Worm (Caenorhabditis elegans) whole organism, mixed stage, embryonic: ENCODE results near the gene Y37D8A.2.

Experiments used
- ham-2 ChIP-seq: fragments of 200-800 bp; sonication (Bioruptor generic); optimal IDR thresholded peaks from 2 replicates; lab custom pipeline; 2018; ENCODE audit warnings: mild to moderate bottlenecking, missing genetic modification characterization, missing compliant biosample characterization
- sptf-1 ChIP-seq: sonication (generic microtip); optimal IDR thresholded peaks from 2 replicates; lab custom pipeline; 2017; ENCODE audit warnings: mild to moderate bottlenecking, missing genetic modification characterization, moderate library complexity, missing compliant biosample characterization

DNA sequence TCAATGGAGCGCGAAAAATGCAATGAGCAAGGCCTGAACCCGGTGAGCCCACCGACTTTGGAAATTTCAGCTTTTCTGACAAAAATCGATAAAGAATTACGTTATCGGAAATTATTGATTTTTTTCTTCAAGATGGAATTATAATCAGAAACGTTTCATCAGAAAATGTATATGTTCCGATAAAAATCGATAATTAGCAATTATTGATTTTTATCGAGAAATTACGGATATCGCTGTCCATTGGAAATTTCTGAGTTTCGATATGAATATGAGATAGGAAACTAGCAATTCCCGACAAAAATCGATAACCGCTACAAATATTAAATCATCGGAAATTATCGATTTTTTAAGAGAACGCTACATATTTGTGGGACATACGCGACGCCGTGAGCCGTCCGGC is 25.8 kb upstream of the Y37D8A.2 start:
- no peak for TF ChIP-seq sptf-1 (tag; lab: Kevin White, UChicago)
- TF ChIP-seq ham-2 (GFP tag; lab: Kevin White, UChicago): no peak
